Worm (Caenorhabditis elegans) whole organism, midembryonic: Measurements from ENCODE around the gene mfsd-13.2.

Experiments
- cog-1 ChIP-seq: sonication (generic microtip); optimal IDR thresholded peaks from 2 replicates; lab custom pipeline; 2016; ENCODE audit warnings: missing genetic modification characterization, missing compliant biosample characterization
- flt-1 ChIP-seq: fragments of 200-800 bp; sonication (Bioruptor generic); IDR thresholded peaks from 2 replicates; pipeline ENCODE4 v1.3.6; 2022; ENCODE audit warnings: missing genetic modification characterization, missing compliant biosample characterization
- med-1 ChIP-seq: sonication (generic microtip); optimal IDR thresholded peaks from 2 replicates; lab custom pipeline; 2017; ENCODE audit warnings: missing genetic modification characterization, mild to moderate bottlenecking, missing compliant biosample characterization, antibody characterized with exemption, missing genetic modification reagents; ENCODE audit not compliant: insufficient read depth

DNA sequence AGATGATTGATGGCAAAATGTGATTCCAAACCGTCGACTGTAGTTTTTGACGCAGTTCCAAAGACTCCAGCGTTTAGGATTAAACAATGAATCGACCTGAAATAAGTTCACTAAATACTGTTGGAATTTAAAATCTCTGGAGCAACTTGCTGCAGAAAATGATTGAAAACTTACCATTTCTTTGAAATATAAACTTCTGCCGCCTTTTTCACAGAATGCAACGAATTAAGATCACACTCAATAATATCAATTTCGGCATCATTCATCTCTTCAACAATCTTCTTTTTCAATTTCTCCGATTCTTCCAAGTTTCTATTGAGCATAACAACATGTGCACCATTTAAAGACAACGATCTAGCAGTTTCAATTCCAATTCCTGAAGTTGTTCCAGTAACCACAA is 42.0 kb upstream of the mfsd-13.2 start:
- TF ChIP-seq flt-1 (GFP tag; lab: Robert Waterston, UW) (no peak), cog-1 (tag; lab: Kevin White, UChicago) (no peak), med-1 (GFP tag; lab: Kevin White, UChicago) (no peak)
